Worm (Caenorhabditis elegans) whole organism, young adult: ENCODE results near the gene nduf-11.

Experiments used
- B0261.1 ChIP-seq: sonication (generic microtip); optimal IDR thresholded peaks from 2 replicates; lab custom pipeline; 2016; ENCODE audit warnings: mild to moderate bottlenecking, missing genetic modification characterization, moderate library complexity, missing compliant biosample characterization
- F33H1.4 ChIP-seq: fragments of 200-800 bp; sonication (Bioruptor generic); IDR thresholded peaks from 2 replicates; pipeline ENCODE4 v1.3.6; 2022; ENCODE audit warnings: missing genetic modification reagents, missing genetic modification characterization, missing compliant biosample characterization
- F52B5.7 ChIP-seq: sonication (generic microtip); optimal IDR thresholded peaks from 2 replicates; lab custom pipeline; 2016; ENCODE audit warnings: mild to moderate bottlenecking, missing genetic modification characterization, missing compliant biosample characterization
- T26A5.8 ChIP-seq: sonication (generic microtip); optimal IDR thresholded peaks from 2 replicates; lab custom pipeline; 2016; ENCODE audit warnings: missing genetic modification characterization, missing compliant biosample characterization
- Y53F4B.3 ChIP-seq: fragments of 200-800 bp; sonication (Bioruptor generic); IDR thresholded peaks from 2 replicates; pipeline ENCODE4 v1.3.6; 2022; ENCODE audit warnings: missing genetic modification reagents, missing genetic modification characterization, missing compliant biosample characterization
- Y53G8AR.9 ChIP-seq: fragments of 200-800 bp; sonication (Bioruptor generic); conservative IDR thresholded peaks from 2 replicates; pipeline ENCODE4 v1.3.6; 2022; ENCODE audit warnings: missing genetic modification reagents, missing genetic modification characterization, missing compliant biosample characterization
- Y67H2A.10 ChIP-seq: fragments of 200-800 bp; sonication (Bioruptor generic); conservative IDR thresholded peaks from 2 replicates; pipeline ENCODE4 v1.3.6; 2022; ENCODE audit warnings: missing genetic modification reagents, missing genetic modification characterization, missing compliant biosample characterization
- attf-6 ChIP-seq: fragments of 200-800 bp; sonication (Bioruptor generic); IDR thresholded peaks from 2 replicates; pipeline ENCODE4 v1.3.6; 2022; ENCODE audit warnings: missing genetic modification reagents, missing genetic modification characterization, missing compliant biosample characterization
- bed-1 ChIP-seq: fragments of 200-800 bp; sonication (Bioruptor generic); IDR thresholded peaks from 2 replicates; pipeline ENCODE4 v1.3.6; 2022; ENCODE audit warnings: missing genetic modification reagents, missing genetic modification characterization, missing compliant biosample characterization
- ceh-40 ChIP-seq: fragments of 200-800 bp; sonication (Bioruptor generic); IDR thresholded peaks from 2 replicates; pipeline ENCODE4 v1.3.6; 2022; ENCODE audit warnings: missing genetic modification characterization, missing compliant biosample characterization
- egl-18 ChIP-seq: fragments of 200-800 bp; sonication (Bioruptor generic); IDR thresholded peaks from 2 replicates; pipeline ENCODE4 v1.3.6; 2022; ENCODE audit warnings: missing genetic modification reagents, missing genetic modification characterization, missing compliant biosample characterization
- egrh-3 ChIP-seq: fragments of 200-800 bp; sonication (Bioruptor generic); IDR thresholded peaks from 2 replicates; pipeline ENCODE4 v1.3.6; 2022; ENCODE audit warnings: missing genetic modification reagents, missing genetic modification characterization, missing compliant biosample characterization
- hsf-1 ChIP-seq: fragments of 200-800 bp; sonication (Bioruptor generic); IDR thresholded peaks from 2 replicates; pipeline ENCODE4 v1.3.6; 2022; ENCODE audit warnings: missing genetic modification reagents, missing genetic modification characterization, missing compliant biosample characterization
- let-607 ChIP-seq, 2 experiments: fragments of 200-800 bp in 1 of 2; sonication (Bioruptor generic) in 1 of 2; sonication (generic microtip) in 1 of 2; optimal IDR thresholded peaks; 2 replicates each; lab custom pipeline; 2016 to 2018; ENCODE audit warnings: mild to moderate bottlenecking in 2 of 2, missing compliant biosample characterization in 2 of 2, missing genetic modification characterization in 2 of 2, moderate library complexity in 2 of 2, missing genotype in 1 of 2
- lin-54 ChIP-seq: fragments of 200-800 bp; sonication (Bioruptor generic); optimal IDR thresholded peaks from 2 replicates; lab custom pipeline; 2018; ENCODE audit warnings: mild to moderate bottlenecking, missing genetic modification characterization, missing compliant biosample characterization
- mcd-1 ChIP-seq: fragments of 200-800 bp; sonication (Bioruptor generic); IDR thresholded peaks from 2 replicates; pipeline ENCODE4 v1.3.6; 2022; ENCODE audit warnings: missing genetic modification reagents, missing genetic modification characterization, missing compliant biosample characterization
- mxl-1 ChIP-seq: sonication (generic microtip); optimal IDR thresholded peaks from 2 replicates; lab custom pipeline; 2016; ENCODE audit warnings: missing genetic modification characterization, missing compliant biosample characterization
- nfyb-1 ChIP-seq: fragments of 200-800 bp; sonication (Bioruptor generic); IDR thresholded peaks from 2 replicates; pipeline ENCODE4 v1.3.6; 2022; ENCODE audit warnings: missing genetic modification reagents, missing genetic modification characterization, missing compliant biosample characterization
- nhr-120 ChIP-seq: fragments of 200-800 bp; sonication (Bioruptor generic); IDR thresholded peaks from 2 replicates; pipeline ENCODE4 v1.3.6; 2022; ENCODE audit warnings: missing genetic modification characterization, missing compliant biosample characterization
- nhr-179 ChIP-seq: sonication (generic microtip); optimal IDR thresholded peaks from 2 replicates; lab custom pipeline; 2016; ENCODE audit warnings: mild to moderate bottlenecking, missing genetic modification characterization, missing compliant biosample characterization
- rec-8 ChIP-seq, 2 experiments: sonication (generic microtip); optimal IDR thresholded peaks; 2 replicates each; lab custom pipeline; 2016; ENCODE audit warnings: mild to moderate bottlenecking in 2 of 2, missing genetic modification characterization in 2 of 2, missing genetic modification reagents in 2 of 2, missing genotype in 2 of 2, missing biosample characterization in 1 of 2, missing compliant biosample characterization in 1 of 2, moderate library complexity in 1 of 2
- snpc-3.4 ChIP-seq: sonication (generic microtip); optimal IDR thresholded peaks from 2 replicates; lab custom pipeline; 2017; ENCODE audit warnings: missing genetic modification characterization, mild to moderate bottlenecking, missing compliant biosample characterization, antibody characterized with exemption, moderate library complexity, missing genotype, missing genetic modification reagents
- tbp1 ChIP-seq: fragments of 200-800 bp; sonication (Bioruptor generic); optimal IDR thresholded peaks from 2 replicates; lab custom pipeline; 2018; ENCODE audit warnings: mild to moderate bottlenecking, missing genetic modification characterization, missing compliant biosample characterization
- unc-130 ChIP-seq: sonication (generic microtip); optimal IDR thresholded peaks from 2 replicates; lab custom pipeline; 2016; ENCODE audit warnings: missing genetic modification reagents, missing genetic modification characterization, missing compliant biosample characterization
- zfh-2 ChIP-seq: fragments of 200-800 bp; sonication (Bioruptor generic); conservative IDR thresholded peaks from 2 replicates; pipeline ENCODE4 v1.3.6; 2022; ENCODE audit warnings: missing genetic modification reagents, missing genetic modification characterization, missing compliant biosample characterization
- zim-3 ChIP-seq: sonication (generic microtip); optimal IDR thresholded peaks from 2 replicates; lab custom pipeline; 2017; ENCODE audit warnings: mild to moderate bottlenecking, missing genetic modification characterization, moderate library complexity, missing compliant biosample characterization
- ztf-18 ChIP-seq: sonication (generic microtip); optimal IDR thresholded peaks from 2 replicates; lab custom pipeline; 2016; ENCODE audit warnings: missing genotype, mild to moderate bottlenecking, missing genetic modification characterization, missing compliant biosample characterization
- ztf-22 ChIP-seq: fragments of 200-800 bp; sonication (Bioruptor generic); optimal IDR thresholded peaks from 2 replicates; lab custom pipeline; 2018; ENCODE audit warnings: mild to moderate bottlenecking, missing genetic modification characterization, moderate library complexity, missing compliant biosample characterization
- ztf-25 ChIP-seq: fragments of 200-800 bp; sonication (Bioruptor generic); IDR thresholded peaks from 2 replicates; pipeline ENCODE4 v1.3.6; 2022; ENCODE audit warnings: missing genetic modification reagents, missing genetic modification characterization, missing compliant biosample characterization
- ztf-3 ChIP-seq: fragments of 200-800 bp; sonication (Bioruptor generic); optimal IDR thresholded peaks from 2 replicates; lab custom pipeline; 2018; ENCODE audit warnings: mild to moderate bottlenecking, missing genetic modification characterization, missing compliant biosample characterization

The nduf-11 gene

DNA sequence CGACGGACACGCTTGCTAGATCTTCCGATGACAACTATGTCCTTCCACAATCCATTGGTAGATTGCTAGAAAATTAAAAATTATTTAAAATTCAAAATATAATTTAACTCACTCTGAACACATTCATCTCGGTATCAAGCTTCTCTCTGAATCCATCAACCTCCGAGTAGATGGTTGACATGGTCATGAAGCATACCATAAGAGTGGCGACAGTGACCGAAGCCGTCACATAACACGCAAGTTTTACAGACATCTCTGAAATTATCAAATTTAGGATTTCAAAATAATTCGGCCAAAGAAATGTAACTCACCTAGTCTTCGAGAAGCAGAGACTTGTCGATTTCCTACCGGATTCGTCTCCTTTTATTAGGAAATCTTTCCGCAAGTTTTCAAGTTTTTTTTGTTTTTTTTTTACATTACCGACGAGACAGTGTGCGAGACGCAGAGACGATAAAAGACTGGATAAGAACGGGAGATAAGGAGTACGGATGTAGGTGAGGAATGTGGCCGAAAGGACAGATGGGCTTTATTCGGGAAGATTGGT lies 7.9 kb downstream of the nduf-11 start, which contains the start of gene sqt-1:
Gene sqt-1 (minus strand): TSS at position 341 of the 544 bp plus-strand sequence.
- no peak for TF ChIP-seq F33H1.4 (GFP tag; lab: Robert Waterston, UW)
- TF ChIP-seq ceh-40 = no peak
- TF ChIP-seq attf-6 = no peak
- no peak for TF ChIP-seq T26A5.8 (tag; lab: Kevin White, UChicago)
- TF ChIP-seq Y53G8AR.9 (GFP tag; lab: Robert Waterston, UW) = no peak
- no peak for TF ChIP-seq hsf-1 (GFP tag; lab: Robert Waterston, UW)
- no peak for TF ChIP-seq zfh-2 (GFP tag; lab: Robert Waterston, UW)
- TF ChIP-seq nhr-120 (GFP tag; lab: Robert Waterston, UW) = no peak
- TF ChIP-seq ztf-22 (GFP tag; lab: Kevin White, UChicago) = no peak
- no peak for TF ChIP-seq B0261.1 (tag; lab: Kevin White, UChicago)
- TF ChIP-seq ztf-3 (GFP tag; lab: Kevin White, UChicago) = no peak
- TF ChIP-seq snpc-3.4 (tag; lab: Kevin White, UChicago) = no peak
- TF ChIP-seq zim-3 (tag; lab: Kevin White, UChicago) = no peak
- no peak for TF ChIP-seq F52B5.7 (tag; lab: Kevin White, UChicago)

DNA sequence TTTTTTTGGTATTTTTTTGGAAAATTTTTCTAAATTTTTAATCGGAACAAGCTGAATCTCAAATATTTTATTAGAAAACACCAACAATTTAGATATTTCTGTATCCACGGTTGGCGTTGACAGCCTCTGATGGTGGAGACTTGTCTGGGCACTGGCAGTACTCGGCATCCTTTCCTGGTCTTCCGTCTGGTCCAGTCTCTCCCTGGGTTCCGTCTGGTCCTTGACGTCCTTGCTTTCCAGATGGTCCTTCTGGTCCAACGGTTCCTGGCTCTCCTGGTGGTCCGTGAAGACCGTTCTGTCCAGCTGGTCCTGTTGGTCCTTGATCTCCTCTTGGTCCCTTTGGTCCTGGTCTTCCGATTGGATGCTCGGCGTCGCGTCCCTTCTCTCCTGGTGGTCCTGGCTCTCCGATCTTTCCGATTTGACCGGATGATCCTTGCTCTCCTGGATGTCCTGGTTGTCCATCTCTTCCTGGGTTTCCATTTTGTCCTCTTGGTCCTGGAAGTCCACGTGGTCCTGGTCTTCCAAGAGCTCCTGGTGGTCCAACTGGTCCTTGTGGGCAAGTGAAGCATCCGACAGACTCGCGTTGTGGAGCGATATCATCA lies 8.7 kb downstream of the nduf-11 start:
- TF ChIP-seq bed-1 (GFP tag; lab: Robert Waterston, UW) (0 out of 2 replicates have a peak, but pooled peaks have one; percentile 20), egrh-3 (GFP tag; lab: Robert Waterston, UW) (peak; percentile 8; the same call in 1 of the 2 replicates), zfh-2 (GFP tag; lab: Robert Waterston, UW) (peak; percentile 81), B0261.1 (tag; lab: Kevin White, UChicago) (no peak)
- TF ChIP-seq, all 124 proteins: peak for 3

DNA sequence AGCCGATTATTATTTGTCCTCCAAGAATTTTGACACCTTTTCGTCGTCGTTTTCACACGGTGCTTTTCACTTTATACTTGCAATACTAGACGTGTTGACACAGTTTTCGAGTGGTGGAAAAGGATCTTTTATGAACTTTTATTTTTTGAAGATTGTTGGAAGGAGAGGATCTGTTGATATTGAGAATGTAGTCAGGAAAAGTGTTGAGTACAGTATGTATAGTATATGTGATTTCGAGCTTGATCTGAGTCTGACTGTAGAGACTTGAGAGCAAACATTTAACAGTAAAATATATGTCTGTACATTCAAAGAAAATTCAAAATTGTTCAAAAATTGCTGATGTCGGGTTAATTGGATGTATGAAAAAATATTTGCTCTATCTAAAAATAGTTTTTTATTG lies 9.3 kb downstream of the nduf-11 start:
- TF ChIP-seq mcd-1 (no peak), Y67H2A.10 (GFP tag; lab: Robert Waterston, UW) (no peak), lin-54 (GFP tag; lab: Kevin White, UChicago) (no peak), egl-18 (GFP tag; lab: Robert Waterston, UW) (no peak)

DNA sequence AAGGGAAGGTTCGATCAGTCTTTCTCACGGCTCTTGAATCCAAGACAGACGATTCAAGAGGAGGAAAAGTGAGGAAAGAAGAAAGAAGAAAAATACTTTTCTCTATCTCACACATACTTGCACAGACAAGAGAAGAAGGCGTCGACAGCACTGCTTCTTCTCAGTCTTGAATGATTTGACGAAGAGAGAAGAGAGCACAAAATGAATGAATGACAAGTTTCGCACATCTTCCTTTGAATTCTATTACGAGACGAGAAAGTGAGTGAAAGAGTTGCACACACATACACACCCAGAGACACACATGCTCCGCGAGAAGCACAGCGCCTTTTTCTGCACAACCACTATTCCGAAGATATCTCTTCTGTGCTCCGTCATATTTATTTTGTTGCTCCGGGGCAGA lies 9.8 kb downstream of the nduf-11 start:
- no peak for TF ChIP-seq unc-130 (GFP tag; lab: Kevin White, UChicago)
- TF ChIP-seq nfyb-1 (GFP tag; lab: Robert Waterston, UW) = no peak
- no peak for TF ChIP-seq nhr-179 (tag; lab: Kevin White, UChicago)
- TF ChIP-seq ztf-25 (GFP tag; lab: Robert Waterston, UW) = no peak
- no peak for TF ChIP-seq T26A5.8 (tag; lab: Kevin White, UChicago)
- no peak for TF ChIP-seq rec-8 (tag; optimal IDR thresholded peaks at IDR 0.05; lab: Kevin White, UChicago)
- no peak for TF ChIP-seq let-607 (tag; optimal IDR thresholded peaks at IDR 0.05; lab: Kevin White, UChicago)
- no peak for TF ChIP-seq ztf-18
- no peak for TF ChIP-seq B0261.1 (tag; lab: Kevin White, UChicago)
- no peak for TF ChIP-seq F33H1.4 (GFP tag; lab: Robert Waterston, UW)
- no peak for TF ChIP-seq mxl-1 (tag; lab: Kevin White, UChicago)
- no peak for TF ChIP-seq tbp1
- no peak for TF ChIP-seq Y53F4B.3 (GFP tag; lab: Robert Waterston, UW)
